Fruit fly (Drosophila melanogaster): ENCODE results near the gene CG8043.

dm6 chr3R:8707166-8707565, 30.5 kb downstream of the CG8043 start:
- TF ChIP-seq EcR (GFP tag; optimal IDR thresholded peaks at IDR 0.05), result no peak
- no peak for TF ChIP-seq Ets98B (GFP tag; IDR thresholded peaks at IDR 0.05)
- no peak for TF ChIP-seq CG14655 (GFP tag; optimal IDR thresholded peaks at IDR 0.05)
- TF ChIP-seq CG9948 (tag; optimal IDR thresholded peaks at IDR 0.05), result no peak
- no peak for TF ChIP-seq CG8301 (tag; optimal IDR thresholded peaks at IDR 0.05)
